Worm (Caenorhabditis elegans) whole organism, L3 larva: ENCODE measurements around the gene lgc-56.

Experiments used
- ZK546.5 ChIP-seq: sonication (generic microtip); optimal IDR thresholded peaks from 2 replicates; lab custom pipeline; 2017; ENCODE audit warnings: missing biosample characterization, missing genetic modification characterization
- ama-1 ChIP-seq: fragments of 150-350 bp; optimal IDR thresholded peaks from 2 replicates; lab custom pipeline; 2018
- ceh-82 ChIP-seq: fragments of 150-350 bp; optimal IDR thresholded peaks from 2 replicates; lab custom pipeline; 2014; ENCODE audit warnings: missing biosample characterization, missing genetic modification characterization
- egl-27 ChIP-seq: sonication (generic microtip); optimal IDR thresholded peaks from 4 replicates; lab custom pipeline; 2017; ENCODE audit warnings: missing biosample characterization, missing genetic modification reagents, missing genetic modification characterization
- fkh-10 ChIP-seq: sonication (generic microtip); optimal IDR thresholded peaks from 2 replicates; lab custom pipeline; 2017; ENCODE audit warnings: missing biosample characterization, missing genetic modification reagents, missing genetic modification characterization
- fos-1 ChIP-seq: fragments of 150-350 bp; optimal IDR thresholded peaks from 2 replicates; lab custom pipeline; 2014; ENCODE audit warnings: missing biosample characterization, missing genetic modification characterization
- hmg-11 ChIP-seq: sonication (generic microtip); optimal IDR thresholded peaks from 2 replicates; lab custom pipeline; 2016; ENCODE audit warnings: missing genetic modification characterization, missing compliant biosample characterization
- nhr-237 ChIP-seq: fragments of 150-350 bp; optimal IDR thresholded peaks from 2 replicates; lab custom pipeline; 2014; ENCODE audit warnings: missing biosample characterization, missing genetic modification characterization
- nhr-25 ChIP-seq: sonication (generic microtip); optimal IDR thresholded peaks from 2 replicates; lab custom pipeline; 2017; ENCODE audit warnings: missing biosample characterization, missing genetic modification characterization
- pha-4 ChIP-seq: fragments of 150-350 bp; optimal IDR thresholded peaks from 2 replicates; lab custom pipeline; 2014; ENCODE audit warnings: missing biosample characterization, missing genetic modification reagents, missing genetic modification characterization
- unc-62 ChIP-seq: fragments of 150-350 bp; sonication (generic microtip); optimal IDR thresholded peaks from 4 replicates; lab custom pipeline; 2014; ENCODE audit warnings: missing biosample characterization, missing genetic modification reagents, missing genetic modification characterization
- zag-1 ChIP-seq: fragments of 150-350 bp; optimal IDR thresholded peaks from 2 replicates; lab custom pipeline; 2014; ENCODE audit warnings: missing biosample characterization, missing genetic modification characterization

- TF ChIP-seq fkh-10 (GFP tag; lab: Kevin White, UChicago) (no peak), hmg-11 (tag; lab: Kevin White, UChicago) (no peak), egl-27 (tag; lab: Kevin White, UChicago) (no peak), fos-1 (no peak), unc-62 (GFP tag; lab: Kevin White, UChicago) (no peak), pha-4 (tag; lab: Kevin White, UChicago) (no peak), nhr-25 (tag; lab: Kevin White, UChicago) (no peak), ama-1 (no peak), ceh-82 (no peak), zag-1 (tag; lab: Kevin White, UChicago) (no peak), ZK546.5 (tag; lab: Kevin White, UChicago) (no peak), nhr-237 (tag; lab: Kevin White, UChicago) (no peak)
Observed at ce11 chrII:5176934-5177333, 46.8 kb downstream of the lgc-56 start.
